Worm (Caenorhabditis elegans) whole organism, L2 larva: ENCODE data around the gene F21A3.11.

Experiments used
- C34F6.9 ChIP-seq: fragments of 150-350 bp; optimal IDR thresholded peaks from 2 replicates; lab custom pipeline; 2014; ENCODE audit warnings: missing biosample characterization, missing genetic modification characterization
- F13H6.1 ChIP-seq: sonication (generic microtip); optimal IDR thresholded peaks from 2 replicates; lab custom pipeline; 2016; ENCODE audit warnings: missing genetic modification characterization, missing compliant biosample characterization
- Y55F3AM.14 ChIP-seq: fragments of 200-800 bp; sonication (Bioruptor generic); optimal IDR thresholded peaks from 2 replicates; lab custom pipeline; 2018; ENCODE audit warnings: mild to moderate bottlenecking, missing genetic modification characterization, missing compliant biosample characterization
- ZK546.5 ChIP-seq: sonication (generic microtip); optimal IDR thresholded peaks from 2 replicates; lab custom pipeline; 2017; ENCODE audit warnings: missing biosample characterization, missing genetic modification characterization
- alr-1 ChIP-seq: fragments of 150-350 bp; optimal IDR thresholded peaks from 2 replicates; lab custom pipeline; 2014; ENCODE audit warnings: missing biosample characterization, missing genetic modification characterization
- aly-2 ChIP-seq: fragments of 150-350 bp; optimal IDR thresholded peaks from 2 replicates; lab custom pipeline; 2014; ENCODE audit warnings: missing biosample characterization, missing genetic modification characterization
- ama-1 ChIP-seq: fragments of 150-350 bp; optimal IDR thresholded peaks from 2 replicates; lab custom pipeline; 2018; ENCODE audit warnings: inconsistent platforms
- blmp-1 ChIP-seq: sonication (generic microtip); optimal IDR thresholded peaks from 2 replicates; lab custom pipeline; 2017; ENCODE audit warnings: missing genetic modification characterization, mild to moderate bottlenecking, missing compliant biosample characterization, antibody characterized with exemption, moderate library complexity; ENCODE audit not compliant: insufficient read depth
- ceh-16 ChIP-seq: fragments of 150-350 bp; optimal IDR thresholded peaks from 2 replicates; lab custom pipeline; 2014; ENCODE audit warnings: missing biosample characterization, missing genetic modification characterization
- ceh-82 ChIP-seq: fragments of 150-350 bp; optimal IDR thresholded peaks from 2 replicates; lab custom pipeline; 2014; ENCODE audit warnings: missing biosample characterization, missing genetic modification characterization
- crh-2 ChIP-seq: sonication (generic microtip); optimal IDR thresholded peaks from 2 replicates; lab custom pipeline; 2017; ENCODE audit warnings: missing biosample characterization, missing genetic modification characterization
- dmd-4 ChIP-seq: sonication (generic microtip); optimal IDR thresholded peaks from 2 replicates; lab custom pipeline; 2017; ENCODE audit warnings: missing biosample characterization, missing genetic modification characterization
- egl-27 ChIP-seq: sonication (generic microtip); optimal IDR thresholded peaks from 3 replicates; lab custom pipeline; 2017; ENCODE audit warnings: missing biosample characterization, missing genetic modification reagents, missing genetic modification characterization
- elt-1 ChIP-seq: fragments of 150-350 bp; optimal IDR thresholded peaks from 2 replicates; lab custom pipeline; 2014; ENCODE audit warnings: missing biosample characterization, missing genetic modification characterization
- elt-3 ChIP-seq: sonication (generic microtip); optimal IDR thresholded peaks from 2 replicates; lab custom pipeline; 2017; ENCODE audit warnings: missing biosample characterization, missing genetic modification characterization
- fos-1 ChIP-seq: fragments of 150-350 bp; optimal IDR thresholded peaks from 2 replicates; lab custom pipeline; 2014; ENCODE audit warnings: missing biosample characterization, missing genetic modification characterization
- gmeb-1 ChIP-seq: fragments of 150-350 bp; optimal IDR thresholded peaks from 2 replicates; lab custom pipeline; 2014; ENCODE audit warnings: missing biosample characterization, missing genetic modification characterization
- lin-11 ChIP-seq: fragments of 150-350 bp; sonication (generic microtip); optimal IDR thresholded peaks from 2 replicates; lab custom pipeline; 2014; ENCODE audit warnings: missing biosample characterization, missing genetic modification characterization, inconsistent platforms, mixed read lengths
- lsy-2 ChIP-seq, 2 experiments: fragments of 150-350 bp in 1 of 2; sonication (generic microtip) in 1 of 2; optimal IDR thresholded peaks; 2 replicates each; lab custom pipeline; 2014 to 2017; ENCODE audit warnings: missing biosample characterization in 2 of 2, missing genetic modification characterization in 2 of 2
- mab-5 ChIP-seq: fragments of 150-350 bp; optimal IDR thresholded peaks from 2 replicates; lab custom pipeline; 2014; ENCODE audit warnings: missing biosample characterization, missing genetic modification characterization
- mbf-1 ChIP-seq: sonication (generic microtip); optimal IDR thresholded peaks from 2 replicates; lab custom pipeline; 2017; ENCODE audit warnings: missing biosample characterization, missing genetic modification characterization
- mdl-1 ChIP-seq, 2 experiments: fragments of 150-350 bp in 1 of 2; sonication (generic microtip) in 1 of 2; optimal IDR thresholded peaks; 2 replicates each; lab custom pipeline; 2017; ENCODE audit warnings: missing biosample characterization in 2 of 2, missing genetic modification characterization in 2 of 2
- nhr-11 ChIP-seq: fragments of 150-350 bp; optimal IDR thresholded peaks from 2 replicates; lab custom pipeline; 2014; ENCODE audit warnings: missing biosample characterization, missing genetic modification characterization
- nhr-12 ChIP-seq: fragments of 150-350 bp; optimal IDR thresholded peaks from 2 replicates; lab custom pipeline; 2014; ENCODE audit warnings: missing biosample characterization, missing genetic modification characterization
- nhr-129 ChIP-seq: fragments of 150-350 bp; optimal IDR thresholded peaks from 2 replicates; lab custom pipeline; 2014; ENCODE audit warnings: missing biosample characterization, missing genetic modification characterization
- nhr-23 ChIP-seq: fragments of 150-350 bp; optimal IDR thresholded peaks from 2 replicates; lab custom pipeline; 2014; ENCODE audit warnings: missing biosample characterization, missing genetic modification reagents, missing genetic modification characterization
- nhr-237 ChIP-seq: fragments of 150-350 bp; optimal IDR thresholded peaks from 2 replicates; lab custom pipeline; 2014; ENCODE audit warnings: missing biosample characterization, missing genetic modification characterization
- nhr-25 ChIP-seq: fragments of 150-350 bp; sonication (generic microtip); optimal IDR thresholded peaks from 3 replicates; lab custom pipeline; 2014; ENCODE audit warnings: missing biosample characterization, missing genetic modification characterization
- nhr-6 ChIP-seq: fragments of 150-350 bp; optimal IDR thresholded peaks from 2 replicates; lab custom pipeline; 2014; ENCODE audit warnings: missing biosample characterization, missing genetic modification characterization
- nhr-77 ChIP-seq: fragments of 150-350 bp; optimal IDR thresholded peaks from 2 replicates; lab custom pipeline; 2014; ENCODE audit warnings: missing biosample characterization, missing genetic modification characterization
- sem-4 ChIP-seq: fragments of 150-350 bp; optimal IDR thresholded peaks from 2 replicates; lab custom pipeline; 2014; ENCODE audit warnings: missing biosample characterization, missing genetic modification reagents, missing genetic modification characterization
- skn-1 ChIP-seq: sonication (generic microtip); optimal IDR thresholded peaks from 2 replicates; lab custom pipeline; 2017; ENCODE audit warnings: missing biosample characterization, missing genetic modification characterization
- sma-3 ChIP-seq: sonication (generic microtip); optimal IDR thresholded peaks from 2 replicates; lab custom pipeline; 2016; ENCODE audit warnings: missing genetic modification reagents, missing genetic modification characterization, missing compliant biosample characterization
- sma-9 ChIP-seq, 2 experiments: fragments of 150-350 bp in 1 of 2; sonication (generic microtip) in 1 of 2; optimal IDR thresholded peaks; 2 replicates each; lab custom pipeline; 2014 to 2016; ENCODE audit warnings: missing genetic modification characterization in 2 of 2, mild to moderate bottlenecking in 1 of 2, missing biosample characterization in 1 of 2, missing compliant biosample characterization in 1 of 2, missing genetic modification reagents in 1 of 2, moderate library complexity in 1 of 2
- snpc-4 ChIP-seq: fragments of 150-350 bp; optimal IDR thresholded peaks from 2 replicates; lab custom pipeline; 2014; ENCODE audit warnings: missing biosample characterization, missing genetic modification characterization
- unc-39 ChIP-seq: fragments of 150-350 bp; optimal IDR thresholded peaks from 2 replicates; lab custom pipeline; 2014; ENCODE audit warnings: missing biosample characterization, missing genetic modification characterization
- unc-55 ChIP-seq: fragments of 150-350 bp; sonication (generic microtip); optimal IDR thresholded peaks from 3 replicates; lab custom pipeline; 2014; ENCODE audit warnings: missing biosample characterization, missing genetic modification reagents, missing genetic modification characterization
- unc-62 ChIP-seq: fragments of 150-350 bp; optimal IDR thresholded peaks from 2 replicates; lab custom pipeline; 2014; ENCODE audit warnings: missing biosample characterization, missing genetic modification reagents, missing genetic modification characterization
- zag-1 ChIP-seq: fragments of 150-350 bp; optimal IDR thresholded peaks from 2 replicates; lab custom pipeline; 2014; ENCODE audit warnings: missing biosample characterization, missing genetic modification characterization
- ztf-4 ChIP-seq: fragments of 150-350 bp; optimal IDR thresholded peaks from 2 replicates; lab custom pipeline; 2014; ENCODE audit warnings: missing biosample characterization, missing genetic modification characterization

F21A3.11 gene

ce11 chrV:15563985-15564384 lies 31.0 kb upstream of the F21A3.11 start (continued):
- TF ChIP-seq gmeb-1: peak; percentile 38

DNA sequence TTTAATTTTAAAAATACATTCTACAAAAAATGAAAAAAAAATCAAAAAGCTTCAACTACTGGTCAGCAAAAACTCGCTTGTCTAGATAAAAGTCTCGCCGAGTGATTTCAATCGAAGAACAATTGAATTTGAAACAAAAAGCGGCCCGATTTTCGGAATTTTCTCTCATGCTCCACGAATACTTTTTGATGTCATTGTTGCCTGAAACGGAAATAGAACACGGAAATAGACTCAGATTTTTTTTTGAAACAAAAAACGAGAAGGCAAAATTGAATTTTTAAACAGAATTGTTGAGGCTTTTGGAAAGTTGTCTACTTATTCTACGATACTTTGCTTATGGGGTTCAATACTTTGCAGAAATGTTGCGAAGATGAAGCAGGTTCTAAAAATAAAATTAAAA lies 30.5 kb upstream of the F21A3.11 start:
- TF ChIP-seq nhr-129: no peak
- TF ChIP-seq elt-1 (tag; lab: Kevin White, UChicago): no peak
- TF ChIP-seq sma-3 (GFP tag; lab: Kevin White, UChicago): no peak
- TF ChIP-seq alr-1 (tag; lab: Kevin White, UChicago): no peak
- no peak for TF ChIP-seq ceh-82 (tag; lab: Kevin White, UChicago)
- no peak for TF ChIP-seq sem-4
- TF ChIP-seq ztf-4 (tag; lab: Kevin White, UChicago): no peak
- TF ChIP-seq sma-9 (GFP tag; optimal IDR thresholded peaks at IDR 0.05; lab: Kevin White, UChicago): no peak
- no peak for TF ChIP-seq sma-9 (tag; optimal IDR thresholded peaks at IDR 0.05; lab: Kevin White, UChicago)
- no peak for TF ChIP-seq unc-39
- no peak for TF ChIP-seq ZK546.5 (tag; lab: Kevin White, UChicago)
- no peak for TF ChIP-seq aly-2
- TF ChIP-seq lsy-2 (tag; optimal IDR thresholded peaks at IDR 0.05; lab: Kevin White, UChicago): no peak
- no peak for TF ChIP-seq elt-3
- no peak for TF ChIP-seq crh-2 (tag; lab: Kevin White, UChicago)
- no peak for TF ChIP-seq nhr-77
- TF ChIP-seq nhr-6: no peak
- TF ChIP-seq mdl-1 (tag; optimal IDR thresholded peaks at IDR 0.05; lab: Kevin White, UChicago): no peak
- no peak for TF ChIP-seq lin-11 (tag; lab: Kevin White, UChicago)
- TF ChIP-seq mab-5 (tag; lab: Kevin White, UChicago): no peak

DNA sequence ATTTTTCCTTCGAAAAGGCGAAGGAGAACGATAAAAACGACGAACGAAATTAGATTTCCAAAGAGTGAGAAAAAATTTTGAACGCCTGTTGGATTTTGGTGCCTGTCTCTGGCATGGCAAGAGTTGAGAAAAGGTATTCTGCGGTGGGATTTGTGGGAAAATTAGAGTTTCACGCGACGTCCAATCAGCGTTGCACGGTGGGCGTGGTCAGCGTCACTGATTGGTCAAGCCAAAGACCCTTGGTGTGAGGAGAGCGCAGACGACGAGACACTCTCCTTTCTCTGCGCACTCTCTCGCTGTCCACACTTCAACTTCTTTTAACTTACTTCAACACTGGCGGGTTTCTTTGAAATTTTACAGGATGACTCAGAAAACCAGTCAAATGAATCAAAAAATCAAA lies 29.5 kb upstream of the F21A3.11 start:
- TF ChIP-seq ama-1 (lab: Kevin White, UChicago): no peak
- no peak for TF ChIP-seq aly-2
- TF ChIP-seq nhr-25 (tag; lab: Kevin White, UChicago): no peak
- no peak for TF ChIP-seq unc-55 (GFP tag; lab: Kevin White, UChicago)
- TF ChIP-seq blmp-1: no peak
- TF ChIP-seq nhr-12 (tag; lab: Kevin White, UChicago): no peak
- TF ChIP-seq C34F6.9: no peak
- no peak for TF ChIP-seq F13H6.1 (tag; lab: Kevin White, UChicago)
- no peak for TF ChIP-seq sem-4
- TF ChIP-seq zag-1: no peak
- TF ChIP-seq ceh-16 (tag; lab: Kevin White, UChicago): no peak
- TF ChIP-seq ztf-4 (tag; lab: Kevin White, UChicago): no peak
- no peak for TF ChIP-seq Y55F3AM.14 (GFP tag; lab: Kevin White, UChicago)
- no peak for TF ChIP-seq unc-39
- TF ChIP-seq mbf-1 (tag; lab: Kevin White, UChicago): no peak
- no peak for TF ChIP-seq lin-11 (tag; lab: Kevin White, UChicago)

- TF ChIP-seq skn-1 (tag; lab: Kevin White, UChicago) (no peak), nhr-23 (tag; lab: Kevin White, UChicago) (no peak), ama-1 (lab: Kevin White, UChicago) (no peak), snpc-4 (tag; lab: Kevin White, UChicago) (no peak), mab-5 (tag; lab: Kevin White, UChicago) (no peak)
Measured at ce11 chrV:15559729-15560128, 26.7 kb upstream of the F21A3.11 start.

ce11 chrV:15559047-15559446 lies 26.0 kb upstream of the F21A3.11 start, which contains the start of gene acr-18:
acr-18 (minus strand) TSS chrV:15559147.
- TF ChIP-seq fos-1 (tag; lab: Kevin White, UChicago) (no peak), egl-27 (tag; lab: Kevin White, UChicago) (no peak), sma-3 (GFP tag; lab: Kevin White, UChicago) (no peak), nhr-25 (tag; lab: Kevin White, UChicago) (no peak), gmeb-1 (no peak), unc-39 (no peak), nhr-11 (tag; lab: Kevin White, UChicago) (no peak), sma-9 (GFP tag; optimal IDR thresholded peaks at IDR 0.05; lab: Kevin White, UChicago) (no peak), sma-9 (tag; optimal IDR thresholded peaks at IDR 0.05; lab: Kevin White, UChicago) (no peak), unc-62 (GFP tag; lab: Kevin White, UChicago) (no peak), nhr-129 (no peak), blmp-1 (no peak), mdl-1 (tag; optimal IDR thresholded peaks at IDR 0.05; lab: Kevin White, UChicago) (no peak), nhr-237 (tag; lab: Kevin White, UChicago) (no peak), ama-1 (lab: Kevin White, UChicago) (no peak), elt-1 (tag; lab: Kevin White, UChicago) (no peak), dmd-4 (tag; lab: Kevin White, UChicago) (no peak)
